Fruit fly (Drosophila melanogaster): ENCODE measurements around the gene LeuRS.

LeuRS gene

DNA sequence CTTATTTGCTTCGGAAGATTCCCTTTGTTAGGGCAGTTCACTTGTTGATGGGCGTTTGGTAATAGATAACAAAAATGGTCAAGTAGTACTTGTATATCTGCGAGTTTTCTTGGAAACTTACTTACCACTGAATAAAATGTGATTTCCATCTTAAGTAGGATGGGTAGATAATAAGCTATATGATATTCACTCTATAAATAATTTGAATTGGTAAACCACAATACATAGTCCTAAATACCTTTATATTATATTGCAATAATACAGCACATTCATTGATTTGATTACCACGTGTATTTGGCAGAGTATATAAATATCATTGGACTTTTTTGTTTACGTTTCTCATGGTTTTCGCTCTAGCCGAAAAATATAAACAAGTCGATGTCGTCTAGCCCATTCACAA lies 38.5 kb downstream of the LeuRS start (continued):
- TF ChIP-seq Mrtf (GFP tag; IDR thresholded peaks at IDR 0.05): no peak; the same call in 2 of the 3 replicates
- peak; percentile 49 for TF ChIP-seq sug (tag; optimal IDR thresholded peaks at IDR 0.05)
- TF ChIP-seq salm (tag; optimal IDR thresholded peaks at IDR 0.05): peak; percentile 24
- TF ChIP-seq CG17385 (GFP tag; optimal IDR thresholded peaks at IDR 0.05): peak; percentile 68
- peak; percentile 14 for TF ChIP-seq Jarid2 (GFP tag; optimal IDR thresholded peaks at IDR 0.05)
- TF ChIP-seq CG10654 (GFP tag; optimal IDR thresholded peaks at IDR 0.05): peak; percentile 26
- no peak for TF ChIP-seq unc-4 (GFP tag; IDR thresholded peaks at IDR 0.05; ENCODE audit: partially characterized antibody)
- peak; percentile 65 for TF ChIP-seq Sox102F (GFP tag; optimal IDR thresholded peaks at IDR 0.05)
- no peak for TF ChIP-seq CG4707 (GFP tag; optimal IDR thresholded peaks at IDR 0.05)
- no peak for TF ChIP-seq ken (GFP tag; IDR thresholded peaks at IDR 0.05)
- TF ChIP-seq Dbx (GFP tag; IDR thresholded peaks at IDR 0.05): peak; percentile 55; the same call in 1 of the 3 replicates
- TF ChIP-seq CG7556 (GFP tag; optimal IDR thresholded peaks at IDR 0.05): peak; percentile 84
- peak; percentile 80 for TF ChIP-seq CG15269 (tag; optimal IDR thresholded peaks at IDR 0.05)
- TF ChIP-seq Hsf (GFP tag; optimal IDR thresholded peaks at IDR 0.05): peak; percentile 70
- TF ChIP-seq CG8281 (tag; optimal IDR thresholded peaks at IDR 0.05): no peak
- no peak for TF ChIP-seq dan (GFP tag; IDR thresholded peaks at IDR 0.05)
- TF ChIP-seq CG17186 (GFP tag; optimal IDR thresholded peaks at IDR 0.05): no peak
- no peak for TF ChIP-seq insv (GFP tag; optimal IDR thresholded peaks at IDR 0.05)
- TF ChIP-seq cas (GFP tag; IDR thresholded peaks at IDR 0.05): no peak
- no peak for TF ChIP-seq CG12942 (GFP tag; optimal IDR thresholded peaks at IDR 0.05)
- TF ChIP-seq CG7271 (tag; optimal IDR thresholded peaks at IDR 0.05): no peak
- peak; percentile 45; the same call in 1 of the 2 replicates for TF ChIP-seq gsb (GFP tag; IDR thresholded peaks at IDR 0.05)
- peak; percentile 78 for TF ChIP-seq CG2120 (GFP tag; optimal IDR thresholded peaks at IDR 0.05)
- TF ChIP-seq maf-S (GFP tag; optimal IDR thresholded peaks at IDR 0.05): peak; percentile 27
- no peak for TF ChIP-seq crc (GFP tag; optimal IDR thresholded peaks at IDR 0.05)
- no peak for TF ChIP-seq Sin3A (optimal IDR thresholded peaks at IDR 0.05)
- no peak for TF ChIP-seq wdn (GFP tag; IDR thresholded peaks at IDR 0.05)
- TF ChIP-seq Trl (optimal IDR thresholded peaks at IDR 0.05): no peak
- peak; percentile 37 for TF ChIP-seq Trl (GFP tag; optimal IDR thresholded peaks at IDR 0.05)
- peak; percentile 70 for TF ChIP-seq nmo (GFP tag; optimal IDR thresholded peaks at IDR 0.05)
- peak; percentile 52 for TF ChIP-seq Fer3 (tag; optimal IDR thresholded peaks at IDR 0.05)
- no peak for TF ChIP-seq Gsc (GFP tag; IDR thresholded peaks at IDR 0.05)
- TF ChIP-seq ssp (GFP tag; IDR thresholded peaks at IDR 0.05): 0 out of 2 replicates have a peak, but pooled peaks have one; percentile 25
- no peak for TF ChIP-seq pan (optimal IDR thresholded peaks at IDR 0.05)
- TF ChIP-seq pan (GFP tag; optimal IDR thresholded peaks at IDR 0.05 in 1 of 2, IDR thresholded peaks at IDR 0.05 in 1 of 2): peak in 1 of 2 experiments; percentile 72
- TF ChIP-seq z (GFP tag; IDR thresholded peaks at IDR 0.05): no peak
- no peak for TF ChIP-seq HLHmδ (GFP tag; optimal IDR thresholded peaks at IDR 0.05)
- TF ChIP-seq CG31365 (tag; optimal IDR thresholded peaks at IDR 0.05): no peak
- peak; percentile 11 for TF ChIP-seq pum (GFP tag; optimal IDR thresholded peaks at IDR 0.05)
- TF ChIP-seq CTCF (GFP tag; optimal IDR thresholded peaks at IDR 0.05): no peak
- no peak for TF ChIP-seq ranshi (GFP tag; IDR thresholded peaks at IDR 0.05)
- TF ChIP-seq MTF-1 (GFP tag; optimal IDR thresholded peaks at IDR 0.05; ENCODE audit: borderline replicate concordance): no peak
- TF ChIP-seq cg (GFP tag; optimal IDR thresholded peaks at IDR 0.05): no peak
- TF ChIP-seq CG9932 (GFP tag; IDR thresholded peaks at IDR 0.05): peak; percentile 65
- TF ChIP-seq Dll (GFP tag; IDR thresholded peaks at IDR 0.05; ENCODE audit: partially characterized antibody): no peak
- TF ChIP-seq CG18764 (GFP tag; optimal IDR thresholded peaks at IDR 0.05): no peak
- peak; percentile 38 for TF ChIP-seq CG14667 (GFP tag; IDR thresholded peaks at IDR 0.05)
- peak; percentile 16 for TF ChIP-seq ems (GFP tag; optimal IDR thresholded peaks at IDR 0.05)
- TF ChIP-seq CG4404 (GFP tag; IDR thresholded peaks at IDR 0.05): no peak
- TF ChIP-seq nau (GFP tag; optimal IDR thresholded peaks at IDR 0.05): peak; percentile 50
- TF ChIP-seq NFAT (GFP tag; IDR thresholded peaks at IDR 0.05): 0 out of 2 replicates have a peak, but pooled peaks have one; percentile 40
- TF ChIP-seq CG15073 (GFP tag; optimal IDR thresholded peaks at IDR 0.05): no peak
- no peak for TF ChIP-seq Spps (tag; optimal IDR thresholded peaks at IDR 0.05)
